Worm (Caenorhabditis elegans) whole organism, late embryonic: ENCODE measurements around the gene pptr-1.

Experiments used
- C08G9.2 ChIP-seq: sonication (generic microtip); optimal IDR thresholded peaks from 2 replicates; lab custom pipeline; 2016; ENCODE audit warnings: mild to moderate bottlenecking, missing genetic modification characterization, moderate library complexity, missing compliant biosample characterization
- K09A11.1 ChIP-seq: sonication (generic microtip); optimal IDR thresholded peaks from 2 replicates; lab custom pipeline; 2017; ENCODE audit warnings: antibody characterized with exemption, mild to moderate bottlenecking, missing genetic modification characterization, missing compliant biosample characterization; ENCODE audit not compliant: insufficient read depth
- Y22D7AL.16 ChIP-seq: sonication (generic microtip); optimal IDR thresholded peaks from 2 replicates; lab custom pipeline; 2016; ENCODE audit warnings: missing genetic modification characterization, missing compliant biosample characterization
- ahr-1 ChIP-seq: sonication (generic microtip); optimal IDR thresholded peaks from 2 replicates; lab custom pipeline; 2016; ENCODE audit warnings: missing genetic modification characterization, missing compliant biosample characterization
- ama-1 ChIP-seq: fragments of 150-350 bp; optimal IDR thresholded peaks from 2 replicates; lab custom pipeline; 2014
- ceh-14 ChIP-seq: sonication (generic microtip); optimal IDR thresholded peaks from 2 replicates; lab custom pipeline; 2016; ENCODE audit warnings: missing genotype, missing genetic modification characterization, missing compliant biosample characterization
- ceh-19 ChIP-seq: fragments of 200-800 bp; sonication (Bioruptor generic); optimal IDR thresholded peaks from 2 replicates; lab custom pipeline; 2018; ENCODE audit warnings: mild to moderate bottlenecking, missing genetic modification characterization, missing compliant biosample characterization
- ceh-2 ChIP-seq: sonication (generic microtip); optimal IDR thresholded peaks from 2 replicates; lab custom pipeline; 2016; ENCODE audit warnings: missing genotype, missing genetic modification characterization, missing compliant biosample characterization
- ceh-22 ChIP-seq: sonication (generic microtip); optimal IDR thresholded peaks from 2 replicates; lab custom pipeline; 2017; ENCODE audit warnings: missing biosample characterization, missing genetic modification characterization
- ceh-30 ChIP-seq: fragments of 150-350 bp; optimal IDR thresholded peaks from 2 replicates; lab custom pipeline; 2014; ENCODE audit warnings: missing biosample characterization, missing genetic modification characterization
- ceh-45 ChIP-seq: fragments of 200-800 bp; sonication (Bioruptor generic); IDR thresholded peaks from 2 replicates; pipeline ENCODE4 v1.3.6; 2022; ENCODE audit warnings: missing genetic modification reagents, missing genetic modification characterization, missing compliant biosample characterization
- ceh-48 ChIP-seq: sonication (generic microtip); optimal IDR thresholded peaks from 2 replicates; lab custom pipeline; 2016; ENCODE audit warnings: missing genetic modification characterization, inconsistent platforms, missing compliant biosample characterization
- ceh-6 ChIP-seq: fragments of 200-800 bp; sonication (Bioruptor generic); optimal IDR thresholded peaks from 2 replicates; lab custom pipeline; 2018; ENCODE audit warnings: mild to moderate bottlenecking, missing genetic modification characterization, missing compliant biosample characterization
- ceh-9 ChIP-seq: sonication (generic microtip); optimal IDR thresholded peaks from 2 replicates; lab custom pipeline; 2016; ENCODE audit warnings: mild to moderate bottlenecking, missing genetic modification characterization, inconsistent platforms, missing compliant biosample characterization
- dve-1 ChIP-seq: sonication (generic microtip); optimal IDR thresholded peaks from 2 replicates; lab custom pipeline; 2017; ENCODE audit warnings: antibody characterized with exemption, mild to moderate bottlenecking, missing genetic modification characterization, missing compliant biosample characterization
- elt-2 ChIP-seq: sonication (generic microtip); optimal IDR thresholded peaks from 2 replicates; lab custom pipeline; 2016; ENCODE audit warnings: missing genetic modification reagents, missing genetic modification characterization, missing compliant biosample characterization
- elt-4 ChIP-seq: sonication (generic microtip); optimal IDR thresholded peaks from 2 replicates; lab custom pipeline; 2016; ENCODE audit warnings: missing genetic modification characterization, missing compliant biosample characterization
- ets-4 ChIP-seq: sonication (generic microtip); optimal IDR thresholded peaks from 2 replicates; lab custom pipeline; 2016; ENCODE audit warnings: missing genetic modification characterization, missing compliant biosample characterization
- fax-1 ChIP-seq: sonication (generic microtip); optimal IDR thresholded peaks from 2 replicates; lab custom pipeline; 2016; ENCODE audit warnings: missing genotype, missing genetic modification characterization, missing compliant biosample characterization
- fkh-10 ChIP-seq: fragments of 150-350 bp; optimal IDR thresholded peaks from 2 replicates; lab custom pipeline; 2014; ENCODE audit warnings: missing biosample characterization, missing genetic modification reagents, missing genetic modification characterization
- fkh-6 ChIP-seq: sonication (generic microtip); optimal IDR thresholded peaks from 2 replicates; lab custom pipeline; 2016; ENCODE audit warnings: missing genetic modification characterization, missing compliant biosample characterization
- gmeb-2 ChIP-seq: sonication (generic microtip); optimal IDR thresholded peaks from 2 replicates; lab custom pipeline; 2016; ENCODE audit warnings: missing genetic modification characterization, inconsistent platforms, missing compliant biosample characterization
- hlh-8 ChIP-seq: sonication (generic microtip); optimal IDR thresholded peaks from 2 replicates; lab custom pipeline; 2016; ENCODE audit warnings: missing genotype, missing genetic modification characterization, missing compliant biosample characterization
- lim-6 ChIP-seq: sonication (generic microtip); optimal IDR thresholded peaks from 2 replicates; lab custom pipeline; 2016; ENCODE audit warnings: missing genetic modification characterization, missing compliant biosample characterization
- mec-3 ChIP-seq: sonication (generic microtip); optimal IDR thresholded peaks from 2 replicates; lab custom pipeline; 2016; ENCODE audit warnings: borderline replicate concordance, missing genetic modification characterization, missing compliant biosample characterization
- nfya-1 ChIP-seq: sonication (generic microtip); optimal IDR thresholded peaks from 2 replicates; lab custom pipeline; 2017; ENCODE audit warnings: missing genetic modification characterization, mild to moderate bottlenecking, missing compliant biosample characterization, antibody characterized with exemption, moderate library complexity
- nhr-11 ChIP-seq: fragments of 150-350 bp; optimal IDR thresholded peaks from 2 replicates; lab custom pipeline; 2014; ENCODE audit warnings: missing biosample characterization, missing genetic modification characterization
- nhr-232 ChIP-seq: sonication (generic microtip); optimal IDR thresholded peaks from 2 replicates; lab custom pipeline; 2016; ENCODE audit warnings: missing genetic modification characterization, missing compliant biosample characterization
- npax-4 ChIP-seq: sonication (generic microtip); optimal IDR thresholded peaks from 2 replicates; lab custom pipeline; 2016; ENCODE audit warnings: missing genetic modification characterization, missing compliant biosample characterization
- odd-2 ChIP-seq: sonication (generic microtip); optimal IDR thresholded peaks from 2 replicates; lab custom pipeline; 2017; ENCODE audit warnings: antibody characterized with exemption, mild to moderate bottlenecking, missing genetic modification characterization, missing compliant biosample characterization
- pag-3 ChIP-seq: sonication (generic microtip); optimal IDR thresholded peaks from 2 replicates; lab custom pipeline; 2016; ENCODE audit warnings: missing compliant biosample characterization, missing genetic modification characterization, borderline replicate concordance
- pax-1 ChIP-seq: fragments of 150-350 bp; optimal IDR thresholded peaks from 2 replicates; lab custom pipeline; 2014; ENCODE audit warnings: missing biosample characterization, missing genetic modification characterization
- pha-2 ChIP-seq: sonication (generic microtip); optimal IDR thresholded peaks from 2 replicates; lab custom pipeline; 2017; ENCODE audit warnings: mild to moderate bottlenecking, missing genetic modification characterization, missing compliant biosample characterization
- pqm-1 ChIP-seq: sonication (generic microtip); optimal IDR thresholded peaks from 2 replicates; lab custom pipeline; 2016; ENCODE audit warnings: missing genetic modification characterization, missing compliant biosample characterization
- sdc-2 ChIP-seq: sonication (generic microtip); optimal IDR thresholded peaks from 2 replicates; lab custom pipeline; 2016; ENCODE audit warnings: missing genotype, missing genetic modification characterization, missing compliant biosample characterization
- sox-2 ChIP-seq: fragments of 200-800 bp; sonication (Bioruptor generic); IDR thresholded peaks from 2 replicates; pipeline ENCODE4 v1.3.6; 2022; ENCODE audit warnings: missing genetic modification reagents, missing genetic modification characterization, missing compliant biosample characterization
- sox-4 ChIP-seq: sonication (generic microtip); optimal IDR thresholded peaks from 2 replicates; lab custom pipeline; 2017; ENCODE audit warnings: mild to moderate bottlenecking, missing genetic modification characterization, inconsistent platforms, missing compliant biosample characterization
- syd-9 ChIP-seq: sonication (generic microtip); optimal IDR thresholded peaks from 2 replicates; lab custom pipeline; 2016; ENCODE audit warnings: mild to moderate bottlenecking, missing genetic modification characterization, moderate library complexity, missing compliant biosample characterization
- ttx-3 ChIP-seq: sonication (generic microtip); optimal IDR thresholded peaks from 2 replicates; lab custom pipeline; 2016; ENCODE audit warnings: missing genetic modification reagents, missing genetic modification characterization, missing compliant biosample characterization

pptr-1 gene

DNA sequence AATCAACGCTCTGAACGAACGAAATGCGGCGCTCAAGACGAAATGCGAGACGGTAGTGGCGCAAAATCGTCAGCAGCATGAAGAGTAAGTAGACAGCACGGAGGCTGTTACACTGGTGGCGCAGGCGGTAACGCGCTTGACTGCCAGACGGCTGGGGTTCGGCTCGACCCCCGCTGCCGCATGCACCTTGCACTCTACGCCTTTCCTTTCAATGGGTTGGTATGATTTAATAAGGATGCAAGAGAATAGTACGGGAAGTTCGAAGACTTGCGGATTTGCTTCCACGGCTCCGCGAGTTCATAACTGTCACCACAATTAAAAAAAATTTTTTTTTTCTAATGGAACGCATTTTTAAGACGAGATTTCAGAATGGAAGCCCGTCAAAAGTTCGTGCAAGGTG, 12.7 kb downstream of the pptr-1 start (continued):
- TF ChIP-seq pag-3 (tag; lab: Kevin White, UChicago) (peak; percentile 21), ceh-2 (peak; percentile 26), fax-1 (tag; lab: Kevin White, UChicago) (peak; percentile 60), ceh-22 (tag; lab: Kevin White, UChicago) (no peak), nfya-1 (tag; lab: Kevin White, UChicago) (peak; percentile 25), lim-6 (no peak), ceh-9 (peak; percentile 12), syd-9 (tag; lab: Kevin White, UChicago) (peak; percentile 48), pqm-1 (peak; percentile 45), ceh-14 (tag; lab: Kevin White, UChicago) (peak; percentile 29), nhr-232 (peak; percentile 70), elt-2 (tag; lab: Kevin White, UChicago) (peak; percentile 61), ama-1 (lab: Kevin White, UChicago) (no peak), sox-4 (peak; percentile 47), C08G9.2 (tag; lab: Kevin White, UChicago) (peak; percentile 58), mec-3 (no peak), pax-1 (no peak), ceh-30 (no peak), hlh-8 (peak; percentile 44), ttx-3 (peak; percentile 44), ceh-48 (no peak), sox-2 (GFP tag; lab: Robert Waterston, UW) (peak; percentile 6; the same call in 1 of the 2 replicates), fkh-6 (peak; percentile 48), elt-4 (tag; lab: Kevin White, UChicago) (peak; percentile 81), ceh-45 (GFP tag; lab: Robert Waterston, UW) (peak; percentile 54; the same call in 1 of the 2 replicates), Y22D7AL.16 (tag; lab: Kevin White, UChicago) (peak; percentile 52), npax-4 (tag; lab: Kevin White, UChicago) (peak; percentile 38)
- TF ChIP-seq, all 69 proteins: peak for 50

DNA sequence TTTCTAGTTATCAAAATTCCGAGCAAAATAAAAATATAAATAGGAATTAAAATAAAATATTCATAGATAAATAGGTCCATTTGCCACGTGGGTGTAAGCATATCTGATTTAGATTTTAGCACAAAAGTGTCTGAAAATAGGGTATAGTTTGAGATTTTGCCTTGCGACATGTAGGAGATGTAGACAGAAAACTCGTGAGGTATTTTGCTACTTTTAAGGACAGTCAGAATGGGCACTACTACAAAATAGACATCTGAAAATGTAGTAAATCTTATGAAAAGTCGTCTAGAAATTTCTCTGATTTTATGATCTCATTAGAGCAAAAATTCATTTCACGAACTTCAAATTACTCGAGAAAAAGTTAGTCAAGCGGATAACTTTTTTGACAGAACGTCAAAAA, 17.4 kb downstream of the pptr-1 start, which contains the start of gene srv-34:
srv-34 (minus strand) TSS at position 101 of the 400 bp plus-strand sequence.
- TF ChIP-seq ahr-1 (tag; lab: Kevin White, UChicago), result no peak
- TF ChIP-seq C08G9.2 (tag; lab: Kevin White, UChicago), result no peak
- TF ChIP-seq nhr-11, result no peak
- no peak for TF ChIP-seq sdc-2 (tag; lab: Kevin White, UChicago)
- no peak for TF ChIP-seq ets-4 (tag; lab: Kevin White, UChicago)
- TF ChIP-seq odd-2, result no peak
- no peak for TF ChIP-seq pha-2 (tag; lab: Kevin White, UChicago)
- no peak for TF ChIP-seq dve-1 (tag; lab: Kevin White, UChicago)
- no peak for TF ChIP-seq gmeb-2 (tag; lab: Kevin White, UChicago)
- no peak for TF ChIP-seq ceh-9
- TF ChIP-seq hlh-8, result no peak
- no peak for TF ChIP-seq ceh-6 (GFP tag; lab: Kevin White, UChicago)

DNA sequence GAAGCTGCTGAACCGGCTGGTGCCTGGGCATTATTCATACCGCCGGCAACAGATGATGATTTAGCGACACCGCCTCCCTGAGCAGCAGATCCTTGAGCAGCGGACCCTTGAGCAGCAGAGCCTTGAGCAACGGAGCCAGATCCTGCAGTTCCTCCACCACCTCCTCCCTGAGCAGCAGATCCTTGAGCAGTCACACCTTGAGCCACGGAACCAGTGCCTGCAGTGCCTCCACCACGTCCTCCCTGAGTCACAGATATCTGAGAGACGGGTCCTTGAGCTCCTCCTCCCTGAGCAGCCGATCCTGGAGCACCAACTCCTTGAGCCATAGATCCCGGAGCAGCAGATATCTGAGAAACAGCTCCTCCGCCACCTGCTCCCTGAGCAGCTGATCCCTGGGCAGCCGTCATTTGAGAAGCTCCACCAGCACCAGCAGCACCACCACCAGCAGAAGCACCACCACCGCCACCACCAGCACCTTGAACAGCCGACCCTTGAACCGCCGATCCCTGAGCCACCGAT, 19.2 kb downstream of the pptr-1 start:
- TF ChIP-seq ceh-19, result no peak
- TF ChIP-seq fkh-10 (GFP tag; lab: Kevin White, UChicago), result no peak
- no peak for TF ChIP-seq C08G9.2 (tag; lab: Kevin White, UChicago)
- no peak for TF ChIP-seq K09A11.1 (tag; lab: Kevin White, UChicago)
- TF ChIP-seq sox-2 (GFP tag; lab: Robert Waterston, UW), result no peak
- TF ChIP-seq ceh-14 (tag; lab: Kevin White, UChicago), result no peak
- no peak for TF ChIP-seq pqm-1
